Fruit fly (Drosophila melanogaster) whole organism, embryonic: Measurements from ENCODE around the gene Bet1.
A peak's percentile ranks its signal among the peaks of the same experiment; 100 is the strongest.

Experiments used
- Asciz ChIP-seq: fragments of 200-800 bp; sonication (Bioruptor generic); optimal IDR thresholded peaks from 2 replicates; lab custom pipeline; 2017; ENCODE audit warnings: missing biosample characterization, mild to moderate bottlenecking, missing genetic modification characterization, missing genetic modification reagents
- CG1024 ChIP-seq: fragments of 200-800 bp; sonication (Bioruptor generic); IDR thresholded peaks from 2 replicates; pipeline ENCODE4 v1.3.6; 2022; ENCODE audit warnings: missing biosample characterization, missing genetic modification characterization
- CG10321 ChIP-seq: fragments of 200-800 bp; sonication (Bioruptor generic); IDR thresholded peaks from 2 replicates; pipeline ENCODE4 v1.3.6; 2022; ENCODE audit warnings: missing biosample characterization, missing genetic modification characterization
- CG10431 ChIP-seq: fragments of 200-800 bp; sonication (Bioruptor generic); optimal IDR thresholded peaks from 3 replicates; lab custom pipeline; 2018; ENCODE audit warnings: missing biosample characterization, mild to moderate bottlenecking, missing genetic modification characterization
- CG11723 ChIP-seq: fragments of 200-800 bp; sonication (Bioruptor generic); optimal IDR thresholded peaks from 2 replicates; lab custom pipeline; 2017; ENCODE audit warnings: missing biosample characterization, mild to moderate bottlenecking, missing genetic modification characterization
- CG12659 ChIP-seq: fragments of 200-800 bp; sonication (Bioruptor generic); optimal IDR thresholded peaks from 3 replicates; lab custom pipeline; 2017; ENCODE audit warnings: mild to moderate bottlenecking, missing biosample characterization, missing genetic modification reagents, missing genetic modification characterization
- CG13624 ChIP-seq: fragments of 200-800 bp; sonication (Bioruptor generic); optimal IDR thresholded peaks from 2 replicates; lab custom pipeline; 2016; ENCODE audit warnings: missing biosample characterization, missing genetic modification characterization
- CG14710 ChIP-seq: fragments of 200-800 bp; sonication (Bioruptor generic); optimal IDR thresholded peaks from 3 replicates; lab custom pipeline; 2019; ENCODE audit warnings: missing biosample characterization, mild to moderate bottlenecking, missing genetic modification characterization, moderate library complexity
- CG1529 ChIP-seq: fragments of 200-800 bp; sonication (Bioruptor generic); optimal IDR thresholded peaks from 3 replicates; lab custom pipeline; 2018; ENCODE audit warnings: missing biosample characterization, missing genetic modification characterization
- CG1647 ChIP-seq: fragments of 200-800 bp; sonication (Bioruptor generic); optimal IDR thresholded peaks from 3 replicates; lab custom pipeline; 2016; ENCODE audit warnings: missing biosample characterization, missing genetic modification characterization
- CG16779 ChIP-seq: fragments of 200-800 bp; sonication (Bioruptor generic); IDR thresholded peaks from 2 replicates; pipeline ENCODE4 v1.3.6; 2022; ENCODE audit warnings: missing biosample characterization, missing genetic modification characterization
- CG17802 ChIP-seq: fragments of 200-800 bp; sonication (Bioruptor generic); optimal IDR thresholded peaks from 2 replicates; lab custom pipeline; 2018; ENCODE audit warnings: missing biosample characterization, mild to moderate bottlenecking, missing genetic modification characterization, moderate library complexity
- CG2202 ChIP-seq: fragments of 200-800 bp; sonication (Bioruptor generic); optimal IDR thresholded peaks from 2 replicates; lab custom pipeline; 2018; ENCODE audit warnings: missing biosample characterization, mild to moderate bottlenecking, missing genetic modification characterization
- CG31441 ChIP-seq: fragments of 200-800 bp; sonication (Bioruptor generic); IDR thresholded peaks from 2 replicates; pipeline ENCODE4 v1.3.6; 2022; ENCODE audit warnings: missing biosample characterization, missing genetic modification characterization
- CG4282 ChIP-seq: fragments of 200-800 bp; sonication (Bioruptor generic); optimal IDR thresholded peaks from 2 replicates; lab custom pipeline; 2016; ENCODE audit warnings: missing biosample characterization, missing genetic modification characterization
- CG6254 ChIP-seq: fragments of 200-800 bp; sonication (Bioruptor generic); optimal IDR thresholded peaks from 3 replicates; lab custom pipeline; 2017; ENCODE audit warnings: mild to moderate bottlenecking, missing biosample characterization, missing genetic modification reagents, missing genetic modification characterization
- CG7839 ChIP-seq: fragments of 200-800 bp; sonication (Bioruptor generic); optimal IDR thresholded peaks from 3 replicates; lab custom pipeline; 2018; ENCODE audit warnings: missing biosample characterization, mild to moderate bottlenecking, missing genetic modification characterization, moderate library complexity
- D19A ChIP-seq: fragments of 200-800 bp; optimal IDR thresholded peaks from 3 replicates; lab custom pipeline; 2019; ENCODE audit warnings: missing biosample characterization, mild to moderate bottlenecking, missing genetic modification characterization, moderate library complexity
- Doc2 ChIP-seq: fragments of 200-800 bp; sonication (Bioruptor generic); IDR thresholded peaks from 2 replicates; pipeline ENCODE4 v1.3.6; 2022; ENCODE audit warnings: missing biosample characterization, missing genetic modification characterization
- Ets97D ChIP-seq: fragments of 200-800 bp; sonication (Bioruptor generic); optimal IDR thresholded peaks from 3 replicates; lab custom pipeline; 2016; ENCODE audit warnings: missing biosample characterization, missing genetic modification characterization
- Hmx ChIP-seq: fragments of 200-800 bp; sonication (Bioruptor generic); optimal IDR thresholded peaks from 2 replicates; lab custom pipeline; 2016; ENCODE audit warnings: missing biosample characterization, missing genetic modification characterization
- Lhr ChIP-seq: fragments of 200-800 bp; sonication (Bioruptor generic); optimal IDR thresholded peaks from 3 replicates; lab custom pipeline; 2017; ENCODE audit warnings: mild to moderate bottlenecking, missing biosample characterization, missing genetic modification reagents, missing genetic modification characterization
- MESR4 ChIP-seq: fragments of 200-800 bp; sonication (Bioruptor generic); optimal IDR thresholded peaks from 2 replicates; lab custom pipeline; 2018; ENCODE audit warnings: missing biosample characterization, mild to moderate bottlenecking, missing genetic modification characterization, moderate library complexity
- Mes4 ChIP-seq: fragments of 200-800 bp; sonication (Bioruptor generic); optimal IDR thresholded peaks from 2 replicates; lab custom pipeline; 2016; ENCODE audit warnings: missing biosample characterization, missing genetic modification characterization
- Myb ChIP-seq: fragments of 200-800 bp; sonication (Bioruptor generic); optimal IDR thresholded peaks from 2 replicates; lab custom pipeline; 2016; ENCODE audit warnings: missing biosample characterization, missing genetic modification characterization
- Oaz ChIP-seq: fragments of 200-800 bp; sonication (Bioruptor generic); IDR thresholded peaks from 2 replicates; pipeline ENCODE4 v1.3.6; 2022; ENCODE audit warnings: missing biosample characterization, missing genetic modification characterization
- Oli ChIP-seq: fragments of 200-800 bp; sonication (Bioruptor generic); optimal IDR thresholded peaks from 2 replicates; lab custom pipeline; 2018; ENCODE audit warnings: missing biosample characterization, mild to moderate bottlenecking, missing genetic modification characterization, moderate library complexity
- Ravus ChIP-seq: fragments of 200-800 bp; sonication (Bioruptor generic); IDR thresholded peaks from 2 replicates; pipeline ENCODE4 v1.3.6; 2022; ENCODE audit warnings: missing biosample characterization, missing genetic modification characterization
- Spps ChIP-seq: fragments of 200-800 bp; sonication (Bioruptor generic); optimal IDR thresholded peaks from 2 replicates; lab custom pipeline; 2018; ENCODE audit warnings: missing biosample characterization, mild to moderate bottlenecking, missing genetic modification characterization
- YL-1 ChIP-seq: fragments of 200-800 bp; sonication (Bioruptor generic); optimal IDR thresholded peaks from 3 replicates; lab custom pipeline; 2017; ENCODE audit warnings: missing biosample characterization, mild to moderate bottlenecking, missing genetic modification characterization
- al ChIP-seq: fragments of 200-800 bp; sonication (Bioruptor generic); IDR thresholded peaks from 2 replicates; pipeline ENCODE4 v1.3.6; 2022; ENCODE audit warnings: missing biosample characterization, missing genetic modification characterization
- ash1 ChIP-seq: fragments of 200-800 bp; sonication (Bioruptor generic); optimal IDR thresholded peaks from 2 replicates; lab custom pipeline; 2018; ENCODE audit warnings: missing biosample characterization, mild to moderate bottlenecking, missing genetic modification characterization
- bsh ChIP-seq, 2 experiments: fragments of 200-800 bp; sonication (Bioruptor generic); optimal IDR thresholded peaks; 2 replicates each; lab custom pipeline; 2017 to 2018; ENCODE audit warnings: mild to moderate bottlenecking in 2 of 2, missing biosample characterization in 2 of 2, missing genetic modification characterization in 2 of 2, moderate library complexity in 1 of 2
- chm ChIP-seq: fragments of 200-800 bp; sonication (Bioruptor generic); IDR thresholded peaks from 2 replicates; pipeline ENCODE4 v1.3.6; 2022; ENCODE audit warnings: missing biosample characterization, missing genetic modification characterization
- crol ChIP-seq: fragments of 200-800 bp; sonication (Bioruptor generic); IDR thresholded peaks from 2 replicates; pipeline ENCODE4 v1.3.6; 2022; ENCODE audit warnings: missing biosample characterization, missing genetic modification characterization
- crp ChIP-seq, 2 experiments: fragments of 200-800 bp; sonication (Bioruptor generic); optimal IDR thresholded peaks; 2 replicates in 1 of 2; 3 replicates in 1 of 2; lab custom pipeline; 2017; ENCODE audit warnings: missing biosample characterization in 2 of 2, missing genetic modification characterization in 2 of 2, mild to moderate bottlenecking in 1 of 2, moderate library complexity in 1 of 2
- dan ChIP-seq: fragments of 200-800 bp; sonication (Bioruptor generic); IDR thresholded peaks from 2 replicates; pipeline ENCODE4 v1.3.6; 2022; ENCODE audit warnings: missing biosample characterization, missing genetic modification characterization
- dimm ChIP-seq: fragments of 200-800 bp; sonication (Bioruptor generic); IDR thresholded peaks from 2 replicates; pipeline ENCODE4 v1.3.6; 2022; ENCODE audit warnings: missing biosample characterization, missing genetic modification characterization
- gce ChIP-seq: fragments of 200-800 bp; sonication (Bioruptor generic); IDR thresholded peaks from 3 replicates; pipeline ENCODE4 v1.3.6; 2022; ENCODE audit warnings: missing biosample characterization, missing genetic modification characterization
- ham ChIP-seq: fragments of 200-800 bp; sonication (Bioruptor generic); IDR thresholded peaks from 2 replicates; pipeline ENCODE4 v1.3.6; 2022; ENCODE audit warnings: missing biosample characterization, missing genetic modification characterization
- inv ChIP-seq: fragments of 200-800 bp; sonication (Bioruptor generic); IDR thresholded peaks from 2 replicates; pipeline ENCODE4 v1.3.6; 2022; ENCODE audit warnings: missing biosample characterization, missing genetic modification characterization; ENCODE audit not compliant: partially characterized antibody
- kni ChIP-seq: fragments of 200-800 bp; sonication (Bioruptor generic); optimal IDR thresholded peaks from 3 replicates; lab custom pipeline; 2017; ENCODE audit warnings: mild to moderate bottlenecking, missing biosample characterization, missing genetic modification reagents, missing genetic modification characterization
- luna ChIP-seq: fragments of 200-800 bp; sonication (Bioruptor generic); optimal IDR thresholded peaks from 2 replicates; lab custom pipeline; 2016; ENCODE audit warnings: missing biosample characterization, missing genetic modification characterization
- nerfin-2 ChIP-seq: fragments of 200-800 bp; sonication (Bioruptor generic); IDR thresholded peaks from 2 replicates; pipeline ENCODE4 v1.3.6; 2022; ENCODE audit warnings: missing biosample characterization, missing genetic modification characterization; ENCODE audit not compliant: partially characterized antibody
- salm ChIP-seq: fragments of 200-800 bp; sonication (Bioruptor generic); optimal IDR thresholded peaks from 2 replicates; lab custom pipeline; 2018; ENCODE audit warnings: missing biosample characterization, mild to moderate bottlenecking, missing genetic modification characterization
- slp2 ChIP-seq: fragments of 200-800 bp; sonication (Bioruptor generic); optimal IDR thresholded peaks from 2 replicates; lab custom pipeline; 2016; ENCODE audit warnings: missing biosample characterization, missing genetic modification characterization
- sob ChIP-seq: fragments of 200-800 bp; sonication (Bioruptor generic); IDR thresholded peaks from 2 replicates; pipeline ENCODE4 v1.3.6; 2022; ENCODE audit warnings: missing biosample characterization, missing genetic modification characterization
- tgo ChIP-seq: fragments of 200-800 bp; sonication (Bioruptor generic); IDR thresholded peaks from 3 replicates; pipeline ENCODE4 v1.3.6; 2022; ENCODE audit warnings: missing biosample characterization, missing genetic modification characterization
- trh ChIP-seq: fragments of 200-800 bp; sonication (Bioruptor generic); optimal IDR thresholded peaks from 2 replicates; lab custom pipeline; 2016; ENCODE audit warnings: missing biosample characterization, missing genetic modification characterization
- vfl ChIP-seq: fragments of 200-800 bp; sonication (Bioruptor generic); optimal IDR thresholded peaks from 2 replicates; lab custom pipeline; 2016; ENCODE audit warnings: missing biosample characterization, missing genetic modification characterization

Gene Bet1

dm6 chr3L:19292440-19293175, 31.4 kb downstream of the Bet1 start, which contains the start of gene Gbs-76A (continued):
- TF ChIP-seq Mes4 (GFP tag; lab: Kevin White, UChicago) (no peak), CG6254 (GFP tag; lab: Kevin White, UChicago) (peak; percentile 79), D19A (tag; lab: Kevin White, UChicago) (peak; percentile 79), CG2202 (tag; lab: Kevin White, UChicago) (peak; percentile 54), CG13624 (no peak), CG12659 (peak; percentile 87), sob (peak; percentile 76), luna (GFP tag; lab: Kevin White, UChicago) (no peak), vfl (GFP tag; lab: Kevin White, UChicago) (no peak), nerfin-2 (GFP tag; lab: Robert Waterston, UW) (peak; percentile 20; the same call in 1 of the 2 replicates), chm (no peak; the same call in 1 of the 2 replicates), CG14710 (tag; lab: Kevin White, UChicago) (peak; percentile 66), Oli (tag; lab: Kevin White, UChicago) (peak; percentile 84), CG17802 (tag; lab: Kevin White, UChicago) (peak; percentile 26), Spps (tag; lab: Kevin White, UChicago) (no peak), CG7839 (tag; lab: Kevin White, UChicago) (peak; percentile 91), gce (GFP tag; lab: Robert Waterston, UW) (peak; percentile 16; the same call in 1 of the 3 replicates), al (peak; percentile 67), CG10321 (GFP tag; lab: Robert Waterston, UW) (no peak), bsh (GFP tag; optimal IDR thresholded peaks at IDR 0.05; lab: Kevin White, UChicago) (peak; percentile 58 to 89), Ravus (GFP tag; lab: Robert Waterston, UW) (peak; percentile 6; the same call in 1 of the 2 replicates), CG1024 (GFP tag; lab: Robert Waterston, UW) (no peak), CG1647 (GFP tag; lab: Kevin White, UChicago) (no peak), salm (tag; lab: Kevin White, UChicago) (peak; percentile 81), Oaz (GFP tag; lab: Robert Waterston, UW) (peak; percentile 42; the same call in 1 of the 2 replicates), CG4282 (GFP tag; lab: Kevin White, UChicago) (no peak), dan (no peak), Asciz (GFP tag; lab: Kevin White, UChicago) (peak; percentile 79), crp (GFP tag; optimal IDR thresholded peaks at IDR 0.05; lab: Kevin White, UChicago) (no peak), Doc2 (no peak), CG11723 (peak; percentile 53), ham (GFP tag; lab: Robert Waterston, UW) (no peak), tgo (GFP tag; lab: Robert Waterston, UW) (peak; percentile 79), kni (no peak), slp2 (GFP tag; lab: Kevin White, UChicago) (no peak), Hmx (no peak), inv (GFP tag; lab: Robert Waterston, UW) (peak; percentile 59), YL-1 (GFP tag; lab: Kevin White, UChicago) (peak; percentile 34), dimm (GFP tag; lab: Robert Waterston, UW) (no peak), CG10431 (GFP tag; lab: Kevin White, UChicago) (peak; percentile 78), Myb (GFP tag; lab: Kevin White, UChicago) (no peak), Lhr (GFP tag; lab: Kevin White, UChicago) (peak; percentile 28), CG16779 (GFP tag; lab: Robert Waterston, UW) (no peak), crol (GFP tag; lab: Robert Waterston, UW) (peak; percentile 43), Ets97D (GFP tag; lab: Kevin White, UChicago) (no peak), ash1 (GFP tag; lab: Kevin White, UChicago) (no peak), trh (GFP tag; lab: Kevin White, UChicago) (no peak), CG31441 (GFP tag; lab: Robert Waterston, UW) (peak; percentile 93), CG1529 (GFP tag; lab: Kevin White, UChicago) (peak; percentile 62), MESR4 (GFP tag; lab: Kevin White, UChicago) (no peak)
